Worm (Caenorhabditis elegans): ENCODE measurements around the gene vha-18.

The vha-18 gene

ce11 chrV:8417271-8417670 is 4.0 kb upstream of the vha-18 start:
- TF ChIP-seq ceh-63 (GFP tag; optimal IDR thresholded peaks at IDR 0.05), result no peak

ce11 chrV:8415113-8415530 is 1.8 kb upstream of the vha-18 start:
- TF ChIP-seq mab-9 (GFP tag; IDR thresholded peaks at IDR 0.05), result no peak
- no peak for TF ChIP-seq unc-62 (GFP tag; optimal IDR thresholded peaks at IDR 0.05)
- TF ChIP-seq unc-86 (tag; optimal IDR thresholded peaks at IDR 0.05), result no peak
- TF ChIP-seq nhr-90 (tag; optimal IDR thresholded peaks at IDR 0.05; ENCODE audit: poor library complexity), result no peak
- TF ChIP-seq egl-13 (tag; optimal IDR thresholded peaks at IDR 0.05), result no peak
- TF ChIP-seq lin-35 (GFP tag; optimal IDR thresholded peaks at IDR 0.05), result no peak
- TF ChIP-seq mef-2 (tag; optimal IDR thresholded peaks at IDR 0.05), result no peak
- TF ChIP-seq lsy-2 (tag; optimal IDR thresholded peaks at IDR 0.05), result no peak

ce11 chrV:8414036-8414728 is 900 bp upstream of the vha-18 start, which contains the start of gene pos-1:
Gene pos-1 (plus strand): TSS chrV:8414086.
- no peak for TF ChIP-seq efl-1 (optimal IDR thresholded peaks at IDR 0.05)
- TF ChIP-seq efl-1 (GFP tag; optimal IDR thresholded peaks at IDR 0.05 in 1 of 2), result peak in 1 of 2 experiments; percentile 90
- no peak for TF ChIP-seq sox-4 (tag; optimal IDR thresholded peaks at IDR 0.05)

- TF ChIP-seq elt-2 (tag; optimal IDR thresholded peaks at IDR 0.05) (no peak), nhr-11 (tag; optimal IDR thresholded peaks at IDR 0.05) (no peak)
Measured at ce11 chrV:8410406-8410805, 2.9 kb downstream of the vha-18 start, which contains the start of gene F52E1.2. Gene F52E1.2 (plus strand): TSS chrV:8410595.

- TF ChIP-seq blmp-1 (tag; optimal IDR thresholded peaks at IDR 0.05), result peak; percentile 100
- TF ChIP-seq hpl-2 (GFP tag; optimal IDR thresholded peaks at IDR 0.05), result no peak
- peak; percentile 27 for TF ChIP-seq ztf-4 (tag; optimal IDR thresholded peaks at IDR 0.05)
- TF ChIP-seq lin-14 (GFP tag; optimal IDR thresholded peaks at IDR 0.05), result peak; percentile 5
- peak in 1 of 6 experiments; percentile 33 for TF ChIP-seq elt-3 (tag; optimal IDR thresholded peaks at IDR 0.05)
- no peak for TF ChIP-seq sox-4 (tag; optimal IDR thresholded peaks at IDR 0.05)
- TF ChIP-seq lin-39 (tag; optimal IDR thresholded peaks at IDR 0.05), result no peak
Measured at ce11 chrV:8409594-8409993, 3.7 kb downstream of the vha-18 start.

- TF ChIP-seq irx-1 (tag; optimal IDR thresholded peaks at IDR 0.05) (no peak), skn-1 (tag; optimal IDR thresholded peaks at IDR 0.05) (no peak), unc-62 (GFP tag; optimal IDR thresholded peaks at IDR 0.05) (no peak), pqm-1 (tag; optimal IDR thresholded peaks at IDR 0.05) (no peak), nhr-77 (tag; optimal IDR thresholded peaks at IDR 0.05) (no peak), C16A3.4 (tag; optimal IDR thresholded peaks at IDR 0.05) (peak; percentile 27), sox-4 (tag; optimal IDR thresholded peaks at IDR 0.05) (no peak), efl-1 (optimal IDR thresholded peaks at IDR 0.05) (no peak), efl-1 (GFP tag; optimal IDR thresholded peaks at IDR 0.05 in 1 of 2) (no peak), tlp-1 (tag; optimal IDR thresholded peaks at IDR 0.05) (no peak), dpl-1 (GFP tag; optimal IDR thresholded peaks at IDR 0.05) (no peak), unc-98 (GFP tag; IDR thresholded peaks at IDR 0.05) (no peak), Y116A8C.19 (tag; optimal IDR thresholded peaks at IDR 0.05; ENCODE audit: borderline replicate concordance) (no peak), vab-15 (tag; optimal IDR thresholded peaks at IDR 0.05) (no peak), aha-1 (tag; optimal IDR thresholded peaks at IDR 0.05) (no peak), elt-2 (tag; optimal IDR thresholded peaks at IDR 0.05) (no peak), ztf-4 (tag; optimal IDR thresholded peaks at IDR 0.05) (no peak), nhr-28 (tag; optimal IDR thresholded peaks at IDR 0.05) (no peak), efl-3 (GFP tag; optimal IDR thresholded peaks at IDR 0.05) (no peak), xbp-1 (tag; optimal IDR thresholded peaks at IDR 0.05) (no peak), ceh-8 (GFP tag; optimal IDR thresholded peaks at IDR 0.05) (no peak), mep-1 (tag; optimal IDR thresholded peaks at IDR 0.05) (peak; percentile 35), nhr-85 (tag) (peak; percentile 92), lin-13 (GFP tag; optimal IDR thresholded peaks at IDR 0.05) (no peak), nhr-12 (tag; optimal IDR thresholded peaks at IDR 0.05) (no peak), hlh-17 (GFP tag; optimal IDR thresholded peaks at IDR 0.05; ENCODE audit: borderline replicate concordance) (no peak), pax-3 (tag; optimal IDR thresholded peaks at IDR 0.05) (no peak), fkh-10 (GFP tag; optimal IDR thresholded peaks at IDR 0.05) (no peak), nhr-90 (tag; optimal IDR thresholded peaks at IDR 0.05; ENCODE audit: poor library complexity) (peak; percentile 27), lsy-2 (tag; optimal IDR thresholded peaks at IDR 0.05) (peak in 1 of 2 experiments; percentile 19)
Measured at ce11 chrV:8406911-8407310, 6.4 kb downstream of the vha-18 start.

Measured in whole organism, L1 larva.